Worm (Caenorhabditis elegans) whole organism, late embryonic: Measurements from ENCODE around the gene C44B12.6.
A peak's percentile ranks its signal among the peaks of the same experiment; 100 is the strongest.
"Not testable (repeated sequence)": the region's sequence is repeated elsewhere in the genome, so short reads cannot be mapped to it uniquely, and the experiment has no call there.

ENCODE experiments used
- C08G9.2 ChIP-seq: sonication (generic microtip); optimal IDR thresholded peaks from 2 replicates; lab custom pipeline; 2016; ENCODE audit warnings: mild to moderate bottlenecking, missing genetic modification characterization, moderate library complexity, missing compliant biosample characterization
- F13H6.1 ChIP-seq: sonication (generic microtip); optimal IDR thresholded peaks from 2 replicates; lab custom pipeline; 2016; ENCODE audit warnings: missing genetic modification characterization, missing compliant biosample characterization
- T23F11.4 ChIP-seq: fragments of 200-800 bp; sonication (Bioruptor generic); optimal IDR thresholded peaks from 2 replicates; lab custom pipeline; 2018; ENCODE audit warnings: mild to moderate bottlenecking, missing genetic modification characterization, missing compliant biosample characterization
- ama-1 ChIP-seq: fragments of 150-350 bp; optimal IDR thresholded peaks from 2 replicates; lab custom pipeline; 2014
- ceh-18 ChIP-seq: sonication (generic microtip); optimal IDR thresholded peaks from 2 replicates; lab custom pipeline; 2016; ENCODE audit warnings: missing genetic modification characterization, missing compliant biosample characterization
- ceh-22 ChIP-seq: sonication (generic microtip); optimal IDR thresholded peaks from 2 replicates; lab custom pipeline; 2017; ENCODE audit warnings: missing biosample characterization, missing genetic modification characterization
- ceh-24 ChIP-seq: sonication (generic microtip); optimal IDR thresholded peaks from 2 replicates; lab custom pipeline; 2016; ENCODE audit warnings: mild to moderate bottlenecking, missing genetic modification characterization, missing compliant biosample characterization
- ceh-31 ChIP-seq: sonication (generic microtip); optimal IDR thresholded peaks from 2 replicates; lab custom pipeline; 2016; ENCODE audit warnings: missing genetic modification characterization, missing compliant biosample characterization
- ceh-34 ChIP-seq: sonication (generic microtip); optimal IDR thresholded peaks from 2 replicates; lab custom pipeline; 2016; ENCODE audit warnings: mild to moderate bottlenecking, missing genetic modification characterization, missing compliant biosample characterization
- ceh-6 ChIP-seq: fragments of 200-800 bp; sonication (Bioruptor generic); optimal IDR thresholded peaks from 2 replicates; lab custom pipeline; 2018; ENCODE audit warnings: mild to moderate bottlenecking, missing genetic modification characterization, missing compliant biosample characterization
- che-1 ChIP-seq: sonication (generic microtip); optimal IDR thresholded peaks from 2 replicates; lab custom pipeline; 2016; ENCODE audit warnings: mild to moderate bottlenecking, missing genetic modification characterization, missing compliant biosample characterization
- elt-4 ChIP-seq: sonication (generic microtip); optimal IDR thresholded peaks from 2 replicates; lab custom pipeline; 2016; ENCODE audit warnings: missing genetic modification characterization, missing compliant biosample characterization
- fkh-10 ChIP-seq: fragments of 150-350 bp; optimal IDR thresholded peaks from 2 replicates; lab custom pipeline; 2014; ENCODE audit warnings: missing biosample characterization, missing genetic modification reagents, missing genetic modification characterization
- hlh-15 ChIP-seq: sonication (generic microtip); optimal IDR thresholded peaks from 2 replicates; lab custom pipeline; 2016; ENCODE audit warnings: missing genetic modification characterization, missing compliant biosample characterization
- hlh-30 ChIP-seq: sonication (generic microtip); optimal IDR thresholded peaks from 2 replicates; lab custom pipeline; 2017; ENCODE audit warnings: antibody characterized with exemption, missing genetic modification characterization, missing compliant biosample characterization; ENCODE audit not compliant: insufficient read depth
- lim-6 ChIP-seq: sonication (generic microtip); optimal IDR thresholded peaks from 2 replicates; lab custom pipeline; 2016; ENCODE audit warnings: missing genetic modification characterization, missing compliant biosample characterization
- lin-11 ChIP-seq: fragments of 200-800 bp; sonication (Bioruptor generic); optimal IDR thresholded peaks from 2 replicates; lab custom pipeline; 2018; ENCODE audit warnings: mild to moderate bottlenecking, missing genetic modification characterization, missing compliant biosample characterization
- mec-3 ChIP-seq: sonication (generic microtip); optimal IDR thresholded peaks from 2 replicates; lab custom pipeline; 2016; ENCODE audit warnings: borderline replicate concordance, missing genetic modification characterization, missing compliant biosample characterization
- nfya-1 ChIP-seq: sonication (generic microtip); optimal IDR thresholded peaks from 2 replicates; lab custom pipeline; 2017; ENCODE audit warnings: missing genetic modification characterization, mild to moderate bottlenecking, missing compliant biosample characterization, antibody characterized with exemption, moderate library complexity
- nhr-11 ChIP-seq: fragments of 150-350 bp; optimal IDR thresholded peaks from 2 replicates; lab custom pipeline; 2014; ENCODE audit warnings: missing biosample characterization, missing genetic modification characterization
- npax-4 ChIP-seq: sonication (generic microtip); optimal IDR thresholded peaks from 2 replicates; lab custom pipeline; 2016; ENCODE audit warnings: missing genetic modification characterization, missing compliant biosample characterization
- odd-2 ChIP-seq: sonication (generic microtip); optimal IDR thresholded peaks from 2 replicates; lab custom pipeline; 2017; ENCODE audit warnings: antibody characterized with exemption, mild to moderate bottlenecking, missing genetic modification characterization, missing compliant biosample characterization
- pat-9 ChIP-seq: fragments of 200-800 bp; sonication (Bioruptor generic); optimal IDR thresholded peaks from 2 replicates; lab custom pipeline; 2018; ENCODE audit warnings: mild to moderate bottlenecking, missing genetic modification characterization, moderate library complexity, missing compliant biosample characterization
- pax-1 ChIP-seq: fragments of 150-350 bp; optimal IDR thresholded peaks from 2 replicates; lab custom pipeline; 2014; ENCODE audit warnings: missing biosample characterization, missing genetic modification characterization
- pha-2 ChIP-seq: sonication (generic microtip); optimal IDR thresholded peaks from 2 replicates; lab custom pipeline; 2017; ENCODE audit warnings: mild to moderate bottlenecking, missing genetic modification characterization, missing compliant biosample characterization
- pha-4 ChIP-seq: fragments of 150-350 bp; optimal IDR thresholded peaks from 2 replicates; lab custom pipeline; 2018; ENCODE audit warnings: missing biosample characterization, missing genetic modification reagents, missing genetic modification characterization
- pqm-1 ChIP-seq: sonication (generic microtip); optimal IDR thresholded peaks from 2 replicates; lab custom pipeline; 2016; ENCODE audit warnings: missing genetic modification characterization, missing compliant biosample characterization
- pros-1 ChIP-seq: fragments of 150-350 bp; optimal IDR thresholded peaks from 2 replicates; lab custom pipeline; 2014; ENCODE audit warnings: missing biosample characterization, missing genetic modification reagents, missing genetic modification characterization
- rnt-1 ChIP-seq: sonication (generic microtip); optimal IDR thresholded peaks from 2 replicates; lab custom pipeline; 2016; ENCODE audit warnings: missing genetic modification characterization, missing compliant biosample characterization
- sdc-2 ChIP-seq: sonication (generic microtip); optimal IDR thresholded peaks from 2 replicates; lab custom pipeline; 2016; ENCODE audit warnings: missing genotype, missing genetic modification characterization, missing compliant biosample characterization
- sox-4 ChIP-seq: sonication (generic microtip); optimal IDR thresholded peaks from 2 replicates; lab custom pipeline; 2017; ENCODE audit warnings: mild to moderate bottlenecking, missing genetic modification characterization, inconsistent platforms, missing compliant biosample characterization
- tbx-7 ChIP-seq: sonication (generic microtip); optimal IDR thresholded peaks from 2 replicates; lab custom pipeline; 2016; ENCODE audit warnings: missing genotype, missing genetic modification characterization, missing compliant biosample characterization
- unc-3 ChIP-seq, 2 experiments: fragments of 200-800 bp in 1 of 2; sonication (Bioruptor generic) in 1 of 2; sonication (generic microtip) in 1 of 2; conservative IDR thresholded peaks in 1 of 2; optimal IDR thresholded peaks in 1 of 2; 2 replicates each; pipeline versions ENCODE4 v1.3.6 to Lab custom; 2016 to 2022; ENCODE audit warnings: missing compliant biosample characterization in 2 of 2, missing genetic modification characterization in 2 of 2, missing genetic modification reagents in 1 of 2
- unc-42 ChIP-seq: sonication (generic microtip); optimal IDR thresholded peaks from 2 replicates; lab custom pipeline; 2016; ENCODE audit warnings: missing genotype, missing genetic modification characterization, missing compliant biosample characterization
- unc-55 ChIP-seq: sonication (generic microtip); optimal IDR thresholded peaks from 2 replicates; lab custom pipeline; 2017; ENCODE audit warnings: missing biosample characterization, missing genetic modification reagents, missing genetic modification characterization
- zip-5 ChIP-seq: sonication (generic microtip); optimal IDR thresholded peaks from 2 replicates; lab custom pipeline; 2016; ENCODE audit warnings: missing genetic modification characterization, missing compliant biosample characterization
- ztf-16 ChIP-seq: sonication (generic microtip); optimal IDR thresholded peaks from 2 replicates; lab custom pipeline; 2017; ENCODE audit warnings: missing genetic modification characterization, missing compliant biosample characterization

The C44B12.6 gene

DNA sequence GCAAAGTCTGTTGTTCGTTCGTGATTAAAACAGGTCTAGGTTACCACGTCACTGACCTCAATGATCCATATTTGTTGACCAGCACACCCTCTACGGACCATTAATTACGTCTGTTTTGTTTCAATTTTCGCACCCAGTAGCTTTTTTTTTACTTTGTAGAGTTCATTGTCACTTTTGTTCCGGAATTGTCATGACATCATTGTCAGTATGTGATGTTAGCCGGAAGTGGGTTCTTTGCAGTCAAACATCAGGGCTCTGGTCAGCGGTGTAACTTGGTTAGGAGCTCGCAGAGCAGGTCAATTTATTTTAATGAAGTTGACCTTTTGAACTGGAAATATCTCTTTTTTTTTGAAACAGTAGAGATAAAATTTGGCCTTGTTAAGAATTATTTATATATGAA is at the start of gene C44B12.6:
C44B12.6 (minus strand) TSS at position 101 of the 400 bp plus-strand sequence.
- TF ChIP-seq fkh-10: no peak
- TF ChIP-seq ceh-34 (tag; lab: Kevin White, UChicago): no peak
- TF ChIP-seq lim-6 (tag; lab: Kevin White, UChicago): no peak
- no peak for TF ChIP-seq zip-5 (tag; lab: Kevin White, UChicago)
- TF ChIP-seq ceh-18 (tag; lab: Kevin White, UChicago): no peak
- TF ChIP-seq ceh-31: no peak
- TF ChIP-seq pha-2 (tag; lab: Kevin White, UChicago): no peak
- TF ChIP-seq ceh-6 (GFP tag; lab: Kevin White, UChicago): no peak
- TF ChIP-seq pqm-1 (tag; lab: Kevin White, UChicago): no peak
- no peak for TF ChIP-seq ztf-16 (tag; lab: Kevin White, UChicago)
- no peak for TF ChIP-seq pros-1 (tag; lab: Kevin White, UChicago)
- TF ChIP-seq C08G9.2 (tag; lab: Kevin White, UChicago): no peak
- TF ChIP-seq ama-1 (lab: Kevin White, UChicago): no peak
- no peak for TF ChIP-seq hlh-30
- TF ChIP-seq npax-4: no peak
- TF ChIP-seq F13H6.1 (tag; lab: Kevin White, UChicago): no peak
- no peak for TF ChIP-seq nhr-11 (tag; lab: Kevin White, UChicago)
- no peak for TF ChIP-seq rnt-1 (tag; lab: Kevin White, UChicago)
- no peak for TF ChIP-seq che-1 (tag; lab: Kevin White, UChicago)
- no peak for TF ChIP-seq sdc-2 (tag; lab: Kevin White, UChicago)
- TF ChIP-seq, all 69 proteins: peak for 0

DNA sequence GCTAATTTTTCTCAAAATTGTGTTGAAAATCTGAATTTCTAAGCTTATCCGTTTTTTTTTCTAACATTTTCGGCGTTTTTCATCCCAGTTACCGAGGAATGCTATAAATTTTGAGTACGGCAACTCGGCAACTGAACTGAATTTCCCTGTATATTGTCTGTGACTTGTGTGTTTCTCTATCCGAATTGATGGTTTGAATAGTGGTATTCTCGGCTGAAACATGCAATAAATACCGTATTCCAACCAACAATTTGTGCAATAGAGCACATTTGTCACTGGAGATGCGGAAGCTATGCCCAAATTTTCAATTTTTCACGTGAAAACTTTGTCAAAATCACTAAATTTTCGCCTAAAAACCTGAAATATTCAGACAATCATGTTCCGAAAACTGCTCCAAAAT is 45.7 kb upstream of the C44B12.6 start, which contains the start of gene rmif-2:
rmif-2 (plus strand) TSS at position 301 of the 400 bp plus-strand sequence.
- not testable (repeated sequence) for TF ChIP-seq ceh-24 (tag; lab: Kevin White, UChicago); unc-3 (GFP tag; conservative IDR thresholded peaks at IDR 0.05; lab: Robert Waterston, UW); unc-3 (tag; optimal IDR thresholded peaks at IDR 0.05; lab: Kevin White, UChicago); pax-1

DNA sequence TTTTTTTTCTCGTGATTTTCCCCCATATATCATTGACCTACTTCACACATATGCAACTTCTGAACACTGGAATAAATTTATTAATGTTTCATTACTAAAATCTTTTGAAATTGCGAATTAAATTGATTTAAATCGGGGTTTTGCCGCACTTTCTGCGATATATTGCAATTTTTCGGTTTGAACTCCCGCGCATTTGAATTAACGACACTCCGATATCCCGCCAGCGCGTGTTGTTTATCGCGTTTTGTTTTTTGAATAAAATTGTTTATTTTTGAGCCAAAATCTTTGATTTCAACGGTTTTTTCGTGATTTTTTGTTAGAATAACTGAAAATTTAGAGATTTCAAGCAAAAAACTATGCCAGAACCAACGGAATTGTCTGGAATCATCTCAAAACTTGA is 41.1 kb upstream of the C44B12.6 start, which contains the start of gene Y104H12D.2:
Y104H12D.2 (plus strand) TSS at position 340 of the 400 bp plus-strand sequence.
- TF ChIP-seq unc-55 (GFP tag; lab: Kevin White, UChicago) (no peak), nfya-1 (no peak), unc-42 (peak; percentile 32)

- TF ChIP-seq odd-2 (tag; lab: Kevin White, UChicago) (no peak), lin-11 (tag; lab: Kevin White, UChicago) (no peak), pha-4 (tag; lab: Kevin White, UChicago) (no peak), F13H6.1 (tag; lab: Kevin White, UChicago) (no peak)
These were observed 40.1 kb upstream of the C44B12.6 start for ce11 chrIV:1176613-1177012.

- TF ChIP-seq tbx-7: no peak
- TF ChIP-seq npax-4: no peak
These were observed 37.9 kb upstream of the C44B12.6 start for ce11 chrIV:1174411-1174810.

ce11 chrIV:1170408-1170807 is 33.9 kb upstream of the C44B12.6 start, which contains the start of gene cec-2:
Gene cec-2, plus strand, starts transcription at chrIV:1170708.
- no peak for TF ChIP-seq zip-5 (tag; lab: Kevin White, UChicago)
- no peak for TF ChIP-seq pat-9 (tag; lab: Kevin White, UChicago)
- TF ChIP-seq pax-1: no peak
- TF ChIP-seq tbx-7: no peak
- TF ChIP-seq ztf-16 (tag; lab: Kevin White, UChicago): no peak
- TF ChIP-seq ceh-22 (tag; lab: Kevin White, UChicago): no peak
- no peak for TF ChIP-seq sox-4 (tag; lab: Kevin White, UChicago)
- no peak for TF ChIP-seq T23F11.4 (GFP tag; lab: Kevin White, UChicago)
- no peak for TF ChIP-seq mec-3
- TF ChIP-seq odd-2 (tag; lab: Kevin White, UChicago): no peak
- TF ChIP-seq hlh-15 (tag; lab: Kevin White, UChicago): no peak
- TF ChIP-seq elt-4: no peak
- no peak for TF ChIP-seq pha-4 (tag; lab: Kevin White, UChicago)
- no peak for TF ChIP-seq nfya-1
- no peak for TF ChIP-seq rnt-1 (tag; lab: Kevin White, UChicago)
